Fruit fly (Drosophila melanogaster) whole organism, wandering third instar larva: Measurements from ENCODE around the gene RPA3.

Experiments
- Abd-B ChIP-seq: fragments of >200 bp; optimal IDR thresholded peaks from 2 replicates; lab custom pipeline; 2017; ENCODE audit warnings: missing biosample characterization, missing genetic modification characterization
- CG32264 ChIP-seq: fragments of 200-800 bp; sonication (Bioruptor generic); optimal IDR thresholded peaks from 2 replicates; lab custom pipeline; 2016; ENCODE audit warnings: missing biosample characterization, missing genetic modification characterization
- CG9705 ChIP-seq: fragments of 200-800 bp; sonication (Bioruptor generic); optimal IDR thresholded peaks from 2 replicates; lab custom pipeline; 2018; ENCODE audit warnings: missing biosample characterization, mild to moderate bottlenecking, missing genetic modification characterization
- CrebA ChIP-seq: fragments of 200-800 bp; sonication (Bioruptor generic); optimal IDR thresholded peaks from 2 replicates; lab custom pipeline; 2016; ENCODE audit warnings: missing biosample characterization, mild to moderate bottlenecking, missing genetic modification characterization, borderline replicate concordance
- Dfd ChIP-seq: fragments of >200 bp; optimal IDR thresholded peaks from 2 replicates; lab custom pipeline; 2017; ENCODE audit warnings: missing biosample characterization, missing genetic modification characterization
- Dif ChIP-seq: fragments of 200-275, 200-300 bp; sonication (Bioruptor generic); optimal IDR thresholded peaks from 2 replicates; lab custom pipeline; 2018; ENCODE audit warnings: missing biosample characterization, missing genetic modification characterization; ENCODE audit not compliant: partially characterized antibody
- GATAd ChIP-seq: sonication (Bioruptor generic); optimal IDR thresholded peaks from 2 replicates; lab custom pipeline; 2016; ENCODE audit warnings: missing biosample characterization, missing genetic modification characterization
- HLH106 ChIP-seq: fragments of 200-800 bp; optimal IDR thresholded peaks from 3 replicates; lab custom pipeline; 2019; ENCODE audit warnings: missing biosample characterization, mild to moderate bottlenecking, missing genetic modification characterization, moderate library complexity
- Hnf4 ChIP-seq: fragments of 200-800 bp; sonication (Bioruptor generic); optimal IDR thresholded peaks from 2 replicates; lab custom pipeline; 2016; ENCODE audit warnings: missing biosample characterization, mild to moderate bottlenecking, missing genetic modification characterization
- Hr78 ChIP-seq: fragments of >200 bp; optimal IDR thresholded peaks from 2 replicates; lab custom pipeline; 2017; ENCODE audit warnings: missing biosample characterization, missing genetic modification characterization
- Hr83 ChIP-seq: fragments of 200-300 bp; sonication (Bioruptor generic); optimal IDR thresholded peaks from 2 replicates; lab custom pipeline; 2016; ENCODE audit warnings: missing biosample characterization, mild to moderate bottlenecking, missing genetic modification characterization, moderate library complexity; ENCODE audit not compliant: poor library complexity, severe bottlenecking
- Jra ChIP-seq: sonication (Bioruptor generic); optimal IDR thresholded peaks from 2 replicates; lab custom pipeline; 2016; ENCODE audit warnings: missing biosample characterization, missing genetic modification characterization
- Mio ChIP-seq: sonication (Bioruptor generic); optimal IDR thresholded peaks from 2 replicates; lab custom pipeline; 2016; ENCODE audit warnings: missing biosample characterization, missing genetic modification characterization
- Myc ChIP-seq: fragments of >200 bp; optimal IDR thresholded peaks from 2 replicates; lab custom pipeline; 2017
- N ChIP-seq: fragments of >200 bp; optimal IDR thresholded peaks from 2 replicates; lab custom pipeline; 2018; ENCODE audit warnings: missing biosample characterization, missing external identifiers, missing genetic modification characterization
- OdsH ChIP-seq: fragments of 200-800 bp; sonication (Bioruptor generic); optimal IDR thresholded peaks from 2 replicates; lab custom pipeline; 2016; ENCODE audit warnings: missing biosample characterization, mild to moderate bottlenecking, missing genetic modification characterization
- Rel ChIP-seq, 2 experiments: fragments of 200-800 bp; sonication (Bioruptor generic) in 1 of 2; optimal IDR thresholded peaks; 2 replicates in 1 of 2; 3 replicates in 1 of 2; lab custom pipeline; 2016 to 2019; ENCODE audit warnings: mild to moderate bottlenecking in 2 of 2, missing biosample characterization in 2 of 2, missing genetic modification characterization in 2 of 2, moderate library complexity in 1 of 2
- Sp1 ChIP-seq: fragments of 200-800 bp; sonication (Bioruptor generic); optimal IDR thresholded peaks from 3 replicates; lab custom pipeline; 2019; ENCODE audit warnings: missing biosample characterization, mild to moderate bottlenecking, missing genetic modification characterization, moderate library complexity
- Vsx2 ChIP-seq: fragments of 200-300, 225-300 bp; sonication (Bioruptor generic); optimal IDR thresholded peaks from 2 replicates; lab custom pipeline; 2018; ENCODE audit warnings: missing biosample characterization, missing genetic modification characterization; ENCODE audit not compliant: partially characterized antibody
- br ChIP-seq: fragments of 200-800 bp; sonication (Bioruptor generic); optimal IDR thresholded peaks from 2 replicates; lab custom pipeline; 2016; ENCODE audit warnings: missing biosample characterization, missing genetic modification characterization
- brk ChIP-seq: fragments of 200-800 bp; sonication (Bioruptor generic); optimal IDR thresholded peaks from 2 replicates; lab custom pipeline; 2016; ENCODE audit warnings: missing biosample characterization, mild to moderate bottlenecking, missing genetic modification characterization
- dl ChIP-seq, 2 experiments: fragments of 175-275, 200-275 bp in 1 of 2; fragments of 200-275 bp in 1 of 2; sonication (Bioruptor generic); optimal IDR thresholded peaks; lab custom pipeline; 2018; ENCODE audit warnings: mild to moderate bottlenecking in 2 of 2, missing biosample characterization in 2 of 2, missing genetic modification characterization in 2 of 2, moderate library complexity in 2 of 2; ENCODE audit not compliant: partially characterized antibody in 2 of 2, insufficient read depth in 1 of 2
- dmrt93B ChIP-seq: fragments of 200-800 bp; sonication (Bioruptor generic); optimal IDR thresholded peaks from 2 replicates; lab custom pipeline; 2018; ENCODE audit warnings: missing biosample characterization, mild to moderate bottlenecking, missing genetic modification characterization
- dsf ChIP-seq: sonication (Bioruptor generic); optimal IDR thresholded peaks from 2 replicates; lab custom pipeline; 2016; ENCODE audit warnings: missing biosample characterization, missing genetic modification characterization, borderline replicate concordance
- ey ChIP-seq: fragments of 200-800 bp; sonication (Bioruptor generic); optimal IDR thresholded peaks from 2 replicates; lab custom pipeline; 2016; ENCODE audit warnings: missing biosample characterization, missing genetic modification characterization
- foxo ChIP-seq, 2 experiments: fragments of 200-800 bp; sonication (Bioruptor generic); optimal IDR thresholded peaks; 2 replicates in 1 of 2; 3 replicates in 1 of 2; lab custom pipeline; 2016 to 2017; ENCODE audit warnings: missing biosample characterization in 2 of 2, missing genetic modification characterization in 2 of 2
- fru ChIP-seq: fragments of 200-800 bp; sonication (Bioruptor generic); optimal IDR thresholded peaks from 3 replicates; lab custom pipeline; 2016; ENCODE audit warnings: missing biosample characterization, mild to moderate bottlenecking, missing genetic modification characterization
- h ChIP-seq: fragments of 200-800 bp; sonication (Bioruptor generic); optimal IDR thresholded peaks from 3 replicates; lab custom pipeline; 2016; ENCODE audit warnings: missing biosample characterization, mild to moderate bottlenecking, missing genetic modification characterization
- jim ChIP-seq: fragments of 175-275, 200-325 bp; sonication (Bioruptor generic); optimal IDR thresholded peaks from 2 replicates; lab custom pipeline; 2016; ENCODE audit warnings: missing biosample characterization, mild to moderate bottlenecking, missing genetic modification characterization
- lola ChIP-seq: fragments of >200 bp; optimal IDR thresholded peaks from 2 replicates; lab custom pipeline; 2017; ENCODE audit warnings: missing biosample characterization, missing genetic modification characterization
- pan ChIP-seq: fragments of >200 bp; optimal IDR thresholded peaks from 2 replicates; lab custom pipeline; 2017
- psq ChIP-seq: fragments of 200-800 bp; sonication (Bioruptor generic); optimal IDR thresholded peaks from 3 replicates; lab custom pipeline; 2017; ENCODE audit warnings: missing biosample characterization, mild to moderate bottlenecking, missing genetic modification characterization, moderate library complexity
- rgr ChIP-seq: fragments of 200-800 bp; sonication (Bioruptor generic); optimal IDR thresholded peaks from 3 replicates; lab custom pipeline; 2016; ENCODE audit warnings: missing biosample characterization, mild to moderate bottlenecking, missing genetic modification characterization
- sage ChIP-seq: fragments of 200-800 bp; sonication (Bioruptor generic); optimal IDR thresholded peaks from 2 replicates; lab custom pipeline; 2016; ENCODE audit warnings: missing biosample characterization, mild to moderate bottlenecking, missing genetic modification characterization
- sv ChIP-seq: fragments of 200-800 bp; sonication (Bioruptor generic); optimal IDR thresholded peaks from 3 replicates; lab custom pipeline; 2016; ENCODE audit warnings: missing biosample characterization, missing genetic modification characterization
- tai ChIP-seq: sonication (Bioruptor generic); optimal IDR thresholded peaks from 2 replicates; lab custom pipeline; 2016; ENCODE audit warnings: missing biosample characterization, missing genetic modification characterization
- usp ChIP-seq: fragments of >200 bp; optimal IDR thresholded peaks from 2 replicates; lab custom pipeline; 2017; ENCODE audit warnings: missing biosample characterization, missing genetic modification characterization
- woc ChIP-seq: sonication (Bioruptor generic); optimal IDR thresholded peaks from 2 replicates; lab custom pipeline; 2016; ENCODE audit warnings: missing biosample characterization, mild to moderate bottlenecking, missing genetic modification characterization

The RPA3 gene

dm6 chrX:11659634-11660033, 44.0 kb upstream of the RPA3 start:
- TF ChIP-seq dsf (GFP tag; lab: Kevin White, UChicago) (no peak), br (GFP tag; lab: Kevin White, UChicago) (no peak), Jra (GFP tag; lab: Kevin White, UChicago) (no peak), pan (lab: Kevin White, UChicago) (no peak), Hnf4 (GFP tag; lab: Kevin White, UChicago) (no peak), ey (GFP tag; lab: Kevin White, UChicago) (no peak), h (no peak), foxo (GFP tag; optimal IDR thresholded peaks at IDR 0.05; lab: Kevin White, UChicago) (no peak), CG9705 (GFP tag; lab: Kevin White, UChicago) (no peak)

DNA sequence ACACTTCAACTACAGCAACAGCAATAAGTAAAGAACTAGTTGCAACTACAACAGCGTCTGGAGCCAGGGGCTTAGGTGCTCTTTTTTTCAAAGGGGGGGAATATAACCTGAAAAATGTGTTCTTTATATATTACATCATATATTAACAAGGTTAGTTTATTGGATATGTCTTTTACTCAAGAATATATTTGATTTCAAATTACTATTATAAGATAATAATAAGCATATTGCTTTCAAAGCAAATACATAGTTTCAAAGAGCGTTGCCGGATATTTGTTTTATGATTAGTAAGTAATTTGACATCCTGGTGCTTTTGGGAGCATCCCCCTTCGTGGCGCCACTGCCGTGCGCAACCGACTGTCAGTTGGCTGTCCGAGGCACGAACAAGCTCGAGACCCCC, 43.4 kb upstream of the RPA3 start:
- TF ChIP-seq dsf (GFP tag; lab: Kevin White, UChicago), result no peak
- TF ChIP-seq foxo (GFP tag; optimal IDR thresholded peaks at IDR 0.05; lab: Kevin White, UChicago), result peak in 1 of 2 experiments; percentile 22
- TF ChIP-seq HLH106 (tag; lab: Kevin White, UChicago), result peak; percentile 37
- TF ChIP-seq Sp1 (GFP tag; lab: Kevin White, UChicago), result peak; percentile 6
- no peak for TF ChIP-seq Myc (lab: Kevin White, UChicago)
- peak; percentile 4 for TF ChIP-seq h
- peak; percentile 3 for TF ChIP-seq fru (GFP tag; lab: Kevin White, UChicago)
- TF ChIP-seq lola (GFP tag; lab: Kevin White, UChicago), result no peak
- no peak for TF ChIP-seq CrebA
- no peak for TF ChIP-seq N (GFP tag; lab: Kevin White, UChicago)
- TF ChIP-seq CG32264 (GFP tag; lab: Kevin White, UChicago), result no peak

- TF ChIP-seq HLH106 (tag; lab: Kevin White, UChicago), result peak; percentile 37
- TF ChIP-seq fru (GFP tag; lab: Kevin White, UChicago), result peak; percentile 1
- TF ChIP-seq Mio (GFP tag; lab: Kevin White, UChicago), result no peak
- TF ChIP-seq foxo (GFP tag; optimal IDR thresholded peaks at IDR 0.05; lab: Kevin White, UChicago), result peak in 1 of 2 experiments; percentile 36
Measured at dm6 chrX:11658181-11658842, 42.7 kb upstream of the RPA3 start.

DNA sequence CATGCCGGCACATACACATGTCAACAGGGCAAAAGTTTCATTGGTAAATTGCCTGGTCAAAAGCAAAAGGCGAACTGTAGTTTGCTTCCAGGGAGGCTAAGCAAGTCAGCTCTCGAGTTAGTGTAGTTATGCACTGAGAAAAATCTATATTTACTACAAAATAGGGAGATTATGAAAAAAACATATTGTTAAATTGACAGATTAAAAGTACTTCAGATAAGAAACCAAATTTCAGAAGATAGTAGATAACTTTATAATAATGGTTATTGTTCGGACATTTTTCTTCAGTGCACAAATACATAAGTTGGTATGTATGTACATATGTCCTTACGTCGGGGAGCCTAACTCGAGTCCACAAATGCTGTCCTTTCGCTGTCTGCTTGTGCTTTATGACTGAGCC, 41.5 kb upstream of the RPA3 start:
- TF ChIP-seq lola (GFP tag; lab: Kevin White, UChicago) (no peak), woc (no peak), fru (GFP tag; lab: Kevin White, UChicago) (peak; percentile 41), brk (GFP tag; lab: Kevin White, UChicago) (no peak), rgr (GFP tag; lab: Kevin White, UChicago) (no peak), Rel (GFP tag; optimal IDR thresholded peaks at IDR 0.05; lab: Kevin White, UChicago) (no peak), Rel (tag; optimal IDR thresholded peaks at IDR 0.05; lab: Kevin White, UChicago) (no peak), Dfd (GFP tag; lab: Kevin White, UChicago) (no peak), ey (GFP tag; lab: Kevin White, UChicago) (peak; percentile 10), jim (GFP tag; lab: Kevin White, UChicago) (no peak), OdsH (GFP tag; lab: Kevin White, UChicago) (peak; percentile 15), N (GFP tag; lab: Kevin White, UChicago) (no peak), Hr78 (GFP tag; lab: Kevin White, UChicago) (no peak), sv (GFP tag; lab: Kevin White, UChicago) (peak; percentile 9), psq (GFP tag; lab: Kevin White, UChicago) (peak; percentile 8), Vsx2 (GFP tag; lab: Kevin White, UChicago) (no peak), Dif (no peak), foxo (GFP tag; optimal IDR thresholded peaks at IDR 0.05; lab: Kevin White, UChicago) (peak in 1 of 2 experiments; percentile 16), pan (lab: Kevin White, UChicago) (no peak), sage (GFP tag; lab: Kevin White, UChicago) (no peak), dsf (GFP tag; lab: Kevin White, UChicago) (no peak), usp (no peak), CG9705 (GFP tag; lab: Kevin White, UChicago) (no peak), Sp1 (GFP tag; lab: Kevin White, UChicago) (peak; percentile 7), Hr83 (GFP tag; lab: Kevin White, UChicago) (no peak), GATAd (GFP tag; lab: Kevin White, UChicago) (no peak), h (peak; percentile 23), Hnf4 (GFP tag; lab: Kevin White, UChicago) (no peak), Mio (GFP tag; lab: Kevin White, UChicago) (no peak), CG32264 (GFP tag; lab: Kevin White, UChicago) (no peak), Myc (lab: Kevin White, UChicago) (no peak), br (GFP tag; lab: Kevin White, UChicago) (no peak), Jra (GFP tag; lab: Kevin White, UChicago) (no peak), CrebA (no peak), Abd-B (GFP tag; lab: Kevin White, UChicago) (no peak), dl (GFP tag; optimal IDR thresholded peaks at IDR 0.05; lab: Kevin White, UChicago; ENCODE audit: insufficient read depth in 1 of 2, partially characterized antibody in 2 of 2) (no peak), HLH106 (tag; lab: Kevin White, UChicago) (peak; percentile 35), tai (GFP tag; lab: Kevin White, UChicago) (no peak), dmrt93B (GFP tag; lab: Kevin White, UChicago) (no peak)
